Fruit fly (Drosophila melanogaster): ENCODE measurements around the gene CG44098.

Gene CG44098

dm6 chr3R:4821098-4821605 is 48.2 kb upstream of the CG44098 start, which contains the start of gene CG14657 (continued):
- TF ChIP-seq Blimp-1 (GFP tag; optimal IDR thresholded peaks at IDR 0.05) (no peak), CG12071 (GFP tag; optimal IDR thresholded peaks at IDR 0.05) (no peak), CG8089 (GFP tag; optimal IDR thresholded peaks at IDR 0.05) (no peak), sisA (GFP tag; IDR thresholded peaks at IDR 0.05) (no peak), Sry-δ (GFP tag; optimal IDR thresholded peaks at IDR 0.05) (peak; percentile 81), Eip74EF (GFP tag; optimal IDR thresholded peaks at IDR 0.05) (no peak), stc (GFP tag; IDR thresholded peaks at IDR 0.05) (no peak), fu2 (GFP tag; optimal IDR thresholded peaks at IDR 0.05) (no peak), onecut (GFP tag; IDR thresholded peaks at IDR 0.05) (no peak), CG34422 (GFP tag; IDR thresholded peaks at IDR 0.05) (peak; percentile 76; the same call in 1 of the 3 replicates), dmrt11E (tag; optimal IDR thresholded peaks at IDR 0.05) (no peak), CG1233 (GFP tag; optimal IDR thresholded peaks at IDR 0.05) (no peak), Adf1 (GFP tag; IDR thresholded peaks at IDR 0.05) (no peak), esg (GFP tag; conservative IDR thresholded peaks at IDR 0.05) (no peak), CG12744 (GFP tag; optimal IDR thresholded peaks at IDR 0.05) (no peak), pfk (GFP tag; optimal IDR thresholded peaks at IDR 0.05) (no peak), CG3281 (GFP tag; optimal IDR thresholded peaks at IDR 0.05) (peak; percentile 31), CHES-1-like (GFP tag; optimal IDR thresholded peaks at IDR 0.05) (peak; percentile 13), zf30C (GFP tag; optimal IDR thresholded peaks at IDR 0.05) (no peak), CG16863 (GFP tag; optimal IDR thresholded peaks at IDR 0.05) (no peak), CG34224 (GFP tag; IDR thresholded peaks at IDR 0.05; ENCODE audit: partially characterized antibody) (peak; percentile 94), CG13287 (GFP tag; IDR thresholded peaks at IDR 0.05; ENCODE audit: partially characterized antibody) (peak; percentile 98), Sox102F (GFP tag; optimal IDR thresholded peaks at IDR 0.05) (no peak), Meics (GFP tag; optimal IDR thresholded peaks at IDR 0.05) (no peak), CG17912 (GFP tag; optimal IDR thresholded peaks at IDR 0.05) (no peak), CG17361 (GFP tag; IDR thresholded peaks at IDR 0.05) (peak; percentile 46; the same call in 2 of the 3 replicates), sd (tag; optimal IDR thresholded peaks at IDR 0.05) (no peak), CG10654 (GFP tag; optimal IDR thresholded peaks at IDR 0.05) (no peak), crc (GFP tag; optimal IDR thresholded peaks at IDR 0.05) (no peak), br (optimal IDR thresholded peaks at IDR 0.05) (no peak), Vsx1 (GFP tag; optimal IDR thresholded peaks at IDR 0.05) (no peak), CG10274 (GFP tag; optimal IDR thresholded peaks at IDR 0.05) (no peak), CG3407 (GFP tag; optimal IDR thresholded peaks at IDR 0.05) (no peak), CG17612 (GFP tag; IDR thresholded peaks at IDR 0.05) (no peak), CG7839 (tag; optimal IDR thresholded peaks at IDR 0.05) (no peak)

dm6 chr3R:4816018-4816417 is 43.0 kb upstream of the CG44098 start, which contains the start of gene BBS5:
TSS of gene BBS5 (plus strand) at chr3R:4816318.
- TF ChIP-seq sd (tag; optimal IDR thresholded peaks at IDR 0.05): no peak
- no peak for TF ChIP-seq Ada2b (GFP tag; IDR thresholded peaks at IDR 0.05)
- TF ChIP-seq CG9727 (GFP tag; optimal IDR thresholded peaks at IDR 0.05): no peak
- TF ChIP-seq Elba2 (GFP tag; optimal IDR thresholded peaks at IDR 0.05): no peak
- no peak for TF ChIP-seq sens-2 (GFP tag; IDR thresholded peaks at IDR 0.05)
- no peak for TF ChIP-seq NC2α (GFP tag; optimal IDR thresholded peaks at IDR 0.05)
- no peak for TF ChIP-seq CG15011 (GFP tag; optimal IDR thresholded peaks at IDR 0.05)
- no peak for TF ChIP-seq wdn (GFP tag; IDR thresholded peaks at IDR 0.05)
- no peak for TF ChIP-seq CG13123 (GFP tag; optimal IDR thresholded peaks at IDR 0.05)
- no peak for TF ChIP-seq az2 (GFP tag; optimal IDR thresholded peaks at IDR 0.05)
- no peak for TF ChIP-seq aop (GFP tag; IDR thresholded peaks at IDR 0.05)
- TF ChIP-seq sisA (GFP tag; IDR thresholded peaks at IDR 0.05): no peak
- TF ChIP-seq shn (GFP tag; optimal IDR thresholded peaks at IDR 0.05): no peak
